Fruit fly (Drosophila melanogaster) whole organism, embryonic: Measurements from ENCODE around the gene CG11811.

ENCODE experiments used
- B-H1 ChIP-seq: fragments of 200-800 bp; sonication (Bioruptor generic); IDR thresholded peaks from 3 replicates; pipeline ENCODE4 v1.3.6; 2022; ENCODE audit warnings: missing biosample characterization, missing genetic modification characterization
- BEAF-32 ChIP-seq: fragments of 200-800 bp; sonication (Bioruptor generic); optimal IDR thresholded peaks from 3 replicates; lab custom pipeline; 2017; ENCODE audit warnings: missing biosample characterization, missing genetic modification characterization, mild to moderate bottlenecking, moderate library complexity, missing genetic modification reagents
- Bdp1 ChIP-seq: fragments of 200-800 bp; sonication (Bioruptor generic); optimal IDR thresholded peaks from 3 replicates; lab custom pipeline; 2016; ENCODE audit warnings: missing biosample characterization, missing genetic modification characterization
- CG10431 ChIP-seq: fragments of 200-800 bp; sonication (Bioruptor generic); optimal IDR thresholded peaks from 3 replicates; lab custom pipeline; 2018; ENCODE audit warnings: missing biosample characterization, mild to moderate bottlenecking, missing genetic modification characterization
- CG10565 ChIP-seq: fragments of 200-800 bp; sonication (Bioruptor generic); optimal IDR thresholded peaks from 3 replicates; lab custom pipeline; 2016; ENCODE audit warnings: missing biosample characterization, mild to moderate bottlenecking, missing genetic modification characterization
- CG11085 ChIP-seq: fragments of 200-800 bp; sonication (Bioruptor generic); IDR thresholded peaks from 2 replicates; pipeline ENCODE4 v1.3.6; 2022; ENCODE audit warnings: missing biosample characterization, missing genetic modification characterization
- CG11560 ChIP-seq: fragments of 200-800 bp; sonication (Bioruptor generic); IDR thresholded peaks from 3 replicates; pipeline ENCODE4 v1.3.6; 2022; ENCODE audit warnings: missing biosample characterization, missing genetic modification characterization
- CG12071 ChIP-seq: fragments of 200-800 bp; sonication (Bioruptor generic); optimal IDR thresholded peaks from 3 replicates; lab custom pipeline; 2018; ENCODE audit warnings: missing biosample characterization, mild to moderate bottlenecking, missing genetic modification characterization
- CG12659 ChIP-seq: fragments of 200-800 bp; sonication (Bioruptor generic); optimal IDR thresholded peaks from 3 replicates; lab custom pipeline; 2017; ENCODE audit warnings: mild to moderate bottlenecking, missing biosample characterization, missing genetic modification reagents, missing genetic modification characterization
- CG12744 ChIP-seq: fragments of 200-800 bp; sonication (Bioruptor generic); optimal IDR thresholded peaks from 2 replicates; lab custom pipeline; 2016; ENCODE audit warnings: missing biosample characterization, missing genetic modification characterization
- CG15479 ChIP-seq: fragments of 200-800 bp; sonication (Bioruptor generic); optimal IDR thresholded peaks from 3 replicates; lab custom pipeline; 2019; ENCODE audit warnings: missing biosample characterization, mild to moderate bottlenecking, missing genetic modification characterization, moderate library complexity
- CG18476 ChIP-seq: fragments of 200-800 bp; sonication (Bioruptor generic); optimal IDR thresholded peaks from 2 replicates; lab custom pipeline; 2016; ENCODE audit warnings: missing biosample characterization, mild to moderate bottlenecking, missing genetic modification characterization
- CG18619 ChIP-seq: fragments of 200-800 bp; sonication (Bioruptor generic); optimal IDR thresholded peaks from 3 replicates; lab custom pipeline; 2017; ENCODE audit warnings: missing biosample characterization, mild to moderate bottlenecking, missing genetic modification characterization
- CG2120 ChIP-seq: fragments of 200-800 bp; sonication (Bioruptor generic); optimal IDR thresholded peaks from 3 replicates; lab custom pipeline; 2016; ENCODE audit warnings: missing biosample characterization, missing genetic modification characterization
- CG2129 ChIP-seq: fragments of 200-800 bp; sonication (Bioruptor generic); IDR thresholded peaks from 2 replicates; pipeline ENCODE4 v1.3.6; 2022; ENCODE audit warnings: missing biosample characterization, missing genetic modification characterization; ENCODE audit not compliant: partially characterized antibody
- CG3726 ChIP-seq: fragments of 200-800 bp; sonication (Bioruptor generic); IDR thresholded peaks from 3 replicates; pipeline ENCODE4, ENCODE4 v1.3.6; 2022; ENCODE audit warnings: missing biosample characterization, missing genetic modification characterization
- CG3847 ChIP-seq: fragments of 200-800 bp; sonication (Bioruptor generic); IDR thresholded peaks from 2 replicates; pipeline ENCODE4 v1.3.6; 2022; ENCODE audit warnings: missing biosample characterization, missing genetic modification characterization
- CG4730 ChIP-seq: fragments of 200-800 bp; sonication (Bioruptor generic); IDR thresholded peaks from 2 replicates; pipeline ENCODE4 v1.3.6; 2022; ENCODE audit warnings: missing biosample characterization, missing genetic modification characterization
- CG4820 ChIP-seq: fragments of 200-800 bp; sonication (Bioruptor generic); optimal IDR thresholded peaks from 3 replicates; lab custom pipeline; 2016; ENCODE audit warnings: missing biosample characterization, missing genetic modification characterization
- CG6654 ChIP-seq: fragments of 200-800 bp; sonication (Bioruptor generic); optimal IDR thresholded peaks from 2 replicates; lab custom pipeline; 2017; ENCODE audit warnings: missing biosample characterization, mild to moderate bottlenecking, missing genetic modification characterization
- CG7556 ChIP-seq: fragments of 200-800 bp; sonication (Bioruptor generic); optimal IDR thresholded peaks from 2 replicates; lab custom pipeline; 2017; ENCODE audit warnings: missing biosample characterization, mild to moderate bottlenecking, missing genetic modification characterization
- CG7963 ChIP-seq: fragments of 200-800 bp; sonication (Bioruptor generic); IDR thresholded peaks from 3 replicates; pipeline ENCODE4 v1.3.6; 2022; ENCODE audit warnings: missing biosample characterization, missing genetic modification characterization; ENCODE audit not compliant: partially characterized antibody
- CG8281 ChIP-seq: fragments of 200-800 bp; sonication (Bioruptor generic); optimal IDR thresholded peaks from 2 replicates; lab custom pipeline; 2018; ENCODE audit warnings: missing biosample characterization, mild to moderate bottlenecking, missing genetic modification characterization, moderate library complexity
- CG8478 ChIP-seq: fragments of >200 bp; optimal IDR thresholded peaks from 2 replicates; lab custom pipeline; 2018
- CG9437 ChIP-seq: fragments of 200-800 bp; sonication (Bioruptor generic); optimal IDR thresholded peaks from 2 replicates; lab custom pipeline; 2018; ENCODE audit warnings: missing biosample characterization, mild to moderate bottlenecking, missing genetic modification characterization
- CG9817 ChIP-seq: fragments of 200-800 bp; sonication (Bioruptor generic); optimal IDR thresholded peaks from 2 replicates; lab custom pipeline; 2018; ENCODE audit warnings: missing biosample characterization, mild to moderate bottlenecking, missing genetic modification characterization, moderate library complexity
- CrebB ChIP-seq: fragments of 200-800 bp; sonication (Bioruptor generic); optimal IDR thresholded peaks from 3 replicates; lab custom pipeline; 2018; ENCODE audit warnings: missing biosample characterization, mild to moderate bottlenecking, missing genetic modification characterization
- D19B ChIP-seq: fragments of 200-800 bp; sonication (Bioruptor generic); optimal IDR thresholded peaks from 2 replicates; lab custom pipeline; 2017; ENCODE audit warnings: missing biosample characterization, mild to moderate bottlenecking, missing genetic modification characterization
- H2.0 ChIP-seq: fragments of 200-800 bp; sonication (Bioruptor generic); IDR thresholded peaks from 2 replicates; pipeline ENCODE4 v1.3.6; 2022; ENCODE audit warnings: missing biosample characterization, missing genetic modification characterization
- HLH3B ChIP-seq: fragments of 200-800 bp; sonication (Bioruptor generic); IDR thresholded peaks from 2 replicates; pipeline ENCODE4 v1.3.6; 2022; ENCODE audit warnings: missing biosample characterization, missing genetic modification characterization
- Mad ChIP-seq: fragments of 200-800 bp; sonication (Bioruptor generic); optimal IDR thresholded peaks from 2 replicates; lab custom pipeline; 2016; ENCODE audit warnings: missing biosample characterization, missing genetic modification characterization
- Mes4 ChIP-seq: fragments of 200-800 bp; sonication (Bioruptor generic); optimal IDR thresholded peaks from 2 replicates; lab custom pipeline; 2016; ENCODE audit warnings: missing biosample characterization, missing genetic modification characterization
- Sox102F ChIP-seq: fragments of 200-800 bp; sonication (Bioruptor generic); optimal IDR thresholded peaks from 2 replicates; lab custom pipeline; 2018; ENCODE audit warnings: missing biosample characterization, mild to moderate bottlenecking, missing genetic modification characterization, moderate library complexity
- Stat92E ChIP-seq, 3 experiments: fragments of >200 bp in 2 of 3; fragments of 200-800 bp in 1 of 3; sonication (Bioruptor generic) in 1 of 3; optimal IDR thresholded peaks; 2 replicates each; lab custom pipeline; 2017 to 2019; ENCODE audit warnings: missing biosample characterization in 3 of 3, missing genetic modification characterization in 3 of 3, mild to moderate bottlenecking in 1 of 3, moderate library complexity in 1 of 3
- abd-A ChIP-seq: fragments of 200-800 bp; sonication (Bioruptor generic); optimal IDR thresholded peaks from 3 replicates; lab custom pipeline; 2019; ENCODE audit warnings: missing biosample characterization, mild to moderate bottlenecking, missing genetic modification characterization, moderate library complexity
- ase ChIP-seq: fragments of 200-800 bp; sonication (Bioruptor generic); IDR thresholded peaks from 3 replicates; pipeline ENCODE4 v1.3.6; 2022; ENCODE audit warnings: missing biosample characterization, missing genetic modification characterization
- cato ChIP-seq: fragments of 200-800 bp; sonication (Bioruptor generic); optimal IDR thresholded peaks from 2 replicates; lab custom pipeline; 2016; ENCODE audit warnings: missing biosample characterization, missing genetic modification characterization, borderline replicate concordance
- dm ChIP-seq: fragments of 200-800 bp; sonication (Bioruptor generic); optimal IDR thresholded peaks from 3 replicates; lab custom pipeline; 2016; ENCODE audit warnings: missing biosample characterization, missing genetic modification characterization
- dmrt99B ChIP-seq: fragments of 200-800 bp; sonication (Bioruptor generic); optimal IDR thresholded peaks from 2 replicates; lab custom pipeline; 2018; ENCODE audit warnings: missing biosample characterization, mild to moderate bottlenecking, missing genetic modification characterization, moderate library complexity
- fu2 ChIP-seq: fragments of 200-800 bp; sonication (Bioruptor generic); optimal IDR thresholded peaks from 2 replicates; lab custom pipeline; 2016; ENCODE audit warnings: missing biosample characterization, missing genetic modification characterization
- hb ChIP-seq: fragments of 200-800 bp; sonication (Bioruptor generic); IDR thresholded peaks from 3 replicates; pipeline ENCODE4 v1.3.6; 2022; ENCODE audit warnings: missing biosample characterization, missing genetic modification characterization; ENCODE audit not compliant: partially characterized antibody
- kay ChIP-seq: fragments of 200-800 bp; sonication (Bioruptor generic); optimal IDR thresholded peaks from 2 replicates; lab custom pipeline; 2016; ENCODE audit warnings: missing biosample characterization, missing genetic modification characterization
- lmd ChIP-seq: fragments of 200-800 bp; sonication (Bioruptor generic); IDR thresholded peaks from 2 replicates; pipeline ENCODE4 v1.3.6; 2022; ENCODE audit warnings: missing biosample characterization, missing genetic modification characterization
- nau ChIP-seq: fragments of 200-800 bp; sonication (Bioruptor generic); optimal IDR thresholded peaks from 3 replicates; lab custom pipeline; 2017; ENCODE audit warnings: missing biosample characterization, mild to moderate bottlenecking, missing genetic modification characterization, missing genetic modification reagents
- rib ChIP-seq: fragments of 200-800 bp; sonication (Bioruptor generic); IDR thresholded peaks from 2 replicates; pipeline ENCODE4 v1.3.6; 2022; ENCODE audit warnings: missing biosample characterization, missing genetic modification characterization
- seq ChIP-seq: fragments of 200-800 bp; sonication (Bioruptor generic); IDR thresholded peaks from 2 replicates; pipeline ENCODE4 v1.3.6; 2022; ENCODE audit warnings: missing biosample characterization, missing genetic modification characterization
- tap ChIP-seq: fragments of 200-800 bp; optimal IDR thresholded peaks from 3 replicates; lab custom pipeline; 2019; ENCODE audit warnings: missing biosample characterization, mild to moderate bottlenecking, missing genetic modification characterization, moderate library complexity
- tgo ChIP-seq: fragments of 200-800 bp; sonication (Bioruptor generic); IDR thresholded peaks from 3 replicates; pipeline ENCODE4 v1.3.6; 2022; ENCODE audit warnings: missing biosample characterization, missing genetic modification characterization
- tx ChIP-seq: fragments of 200-800 bp; sonication (Bioruptor generic); optimal IDR thresholded peaks from 2 replicates; lab custom pipeline; 2016; ENCODE audit warnings: missing biosample characterization, missing genetic modification characterization
- yki ChIP-seq: fragments of >200 bp; optimal IDR thresholded peaks from 3 replicates; lab custom pipeline; 2018
- z ChIP-seq: fragments of 200-800 bp; sonication (Bioruptor generic); IDR thresholded peaks from 3 replicates; pipeline ENCODE4 v1.3.6; 2022; ENCODE audit warnings: missing biosample characterization, missing genetic modification characterization

CG11811 gene

DNA sequence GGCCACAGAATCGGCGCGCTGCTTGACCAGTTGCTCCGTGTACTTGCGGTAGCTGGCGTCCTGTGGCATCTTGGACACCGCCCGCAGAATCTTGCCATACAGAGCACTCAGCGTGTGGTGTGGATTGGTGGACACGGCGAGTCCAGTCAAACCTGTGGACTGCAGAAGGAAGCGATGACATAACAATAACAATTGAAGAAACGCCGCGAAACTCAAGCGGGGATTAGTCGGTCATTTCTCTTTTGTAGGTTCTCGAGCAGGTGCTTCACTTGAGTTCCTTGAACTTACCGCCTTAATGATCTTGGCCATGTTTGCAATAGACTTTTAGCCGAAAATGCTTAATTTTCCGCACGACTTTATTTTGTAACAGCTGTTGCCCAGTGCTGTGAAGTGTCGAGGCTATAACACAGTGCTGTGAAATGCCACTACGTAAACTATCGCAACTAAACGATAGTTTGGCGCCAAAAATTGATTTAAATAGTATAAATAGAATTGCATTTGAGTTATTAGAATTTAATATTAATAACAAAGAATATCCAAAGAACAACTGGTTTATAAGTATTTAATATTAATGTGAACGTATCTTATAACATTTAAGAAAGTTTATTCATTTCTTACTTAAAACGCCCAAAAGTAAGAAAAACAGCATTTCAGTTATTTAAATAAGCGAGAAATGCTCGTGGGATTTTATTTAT lies 3.0 kb downstream of the CG11811 start, which contains the start of gene ND-13B (continued):
- TF ChIP-seq z (GFP tag; lab: Robert Waterston, UW): no peak
- TF ChIP-seq abd-A: no peak
- no peak for TF ChIP-seq dmrt99B (tag; lab: Kevin White, UChicago)
- TF ChIP-seq CG11085 (GFP tag; lab: Robert Waterston, UW): no peak
- peak; percentile 66 for TF ChIP-seq CG2129 (GFP tag; lab: Robert Waterston, UW)
- TF ChIP-seq CG18476: no peak
- TF ChIP-seq tx (GFP tag; lab: Kevin White, UChicago): no peak
- TF ChIP-seq rib (GFP tag; lab: Robert Waterston, UW): no peak
- peak; percentile 36 for TF ChIP-seq nau (GFP tag; lab: Kevin White, UChicago)
- no peak for TF ChIP-seq Sox102F (GFP tag; lab: Kevin White, UChicago)
- no peak for TF ChIP-seq Mes4 (GFP tag; lab: Kevin White, UChicago)
- no peak for TF ChIP-seq D19B (GFP tag; lab: Kevin White, UChicago)
- TF ChIP-seq B-H1 (GFP tag; lab: Robert Waterston, UW): no peak
- TF ChIP-seq yki (lab: Kevin White, UChicago): no peak
- TF ChIP-seq CrebB: no peak
- no peak for TF ChIP-seq CG9817 (tag; lab: Kevin White, UChicago)
- TF ChIP-seq CG12744 (GFP tag; lab: Kevin White, UChicago): no peak
- no peak for TF ChIP-seq lmd (GFP tag; lab: Robert Waterston, UW)
- TF ChIP-seq CG10565 (GFP tag; lab: Kevin White, UChicago): no peak
- TF ChIP-seq CG15479 (GFP tag; lab: Kevin White, UChicago): no peak
- TF ChIP-seq CG8281: no peak
- TF ChIP-seq fu2 (GFP tag; lab: Kevin White, UChicago): no peak
- no peak for TF ChIP-seq CG4820 (GFP tag; lab: Kevin White, UChicago)
- no peak for TF ChIP-seq CG18619 (GFP tag; lab: Kevin White, UChicago)
- no peak for TF ChIP-seq CG9437 (GFP tag; lab: Kevin White, UChicago)
- no peak for TF ChIP-seq Bdp1 (GFP tag; lab: Kevin White, UChicago)
- peak; percentile 67; the same call in 2 of the 3 replicates for TF ChIP-seq CG7963 (GFP tag; lab: Robert Waterston, UW)
- no peak for TF ChIP-seq CG11560 (tag; lab: Robert Waterston, UW)
- TF ChIP-seq CG2120: peak; percentile 63
- no peak for TF ChIP-seq seq
- TF ChIP-seq Mad (GFP tag; lab: Kevin White, UChicago): no peak
- no peak for TF ChIP-seq CG3726
- TF ChIP-seq ase (GFP tag; lab: Robert Waterston, UW): no peak
- TF ChIP-seq HLH3B (GFP tag; lab: Robert Waterston, UW): no peak
- no peak for TF ChIP-seq CG12071
- no peak for TF ChIP-seq dm (GFP tag; lab: Kevin White, UChicago)
- peak; percentile 77 for TF ChIP-seq BEAF-32 (GFP tag; lab: Kevin White, UChicago)
- TF ChIP-seq cato (GFP tag; lab: Kevin White, UChicago): no peak
- TF ChIP-seq CG3847 (GFP tag; lab: Robert Waterston, UW): peak; percentile 29; the same call in 1 of the 2 replicates
- no peak for TF ChIP-seq CG7556 (GFP tag; lab: Kevin White, UChicago)
- no peak for TF ChIP-seq Stat92E (GFP tag; optimal IDR thresholded peaks at IDR 0.05; lab: Kevin White, UChicago)
- no peak for TF ChIP-seq CG6654
- no peak for TF ChIP-seq CG4730
- no peak for TF ChIP-seq tgo (GFP tag; lab: Robert Waterston, UW)
- no peak for TF ChIP-seq CG8478 (lab: Kevin White, UChicago)
- TF ChIP-seq tap: no peak
- no peak for TF ChIP-seq H2.0 (GFP tag; lab: Robert Waterston, UW)
- no peak for TF ChIP-seq kay (GFP tag; lab: Kevin White, UChicago)
- TF ChIP-seq CG10431 (GFP tag; lab: Kevin White, UChicago): no peak
- TF ChIP-seq hb (GFP tag; lab: Robert Waterston, UW): no peak
- peak; percentile 22 for TF ChIP-seq CG12659 (GFP tag; lab: Kevin White, UChicago)
